Fruit fly (Drosophila melanogaster) whole organism, embryonic: ENCODE measurements around the gene fit.

ENCODE experiments used
- Aef1 ChIP-seq: fragments of 200-800 bp; sonication (Bioruptor generic); IDR thresholded peaks from 3 replicates; pipeline ENCODE4 v1.3.6; 2022; ENCODE audit warnings: missing biosample characterization, missing genetic modification characterization
- CG1024 ChIP-seq: fragments of 200-800 bp; sonication (Bioruptor generic); IDR thresholded peaks from 2 replicates; pipeline ENCODE4 v1.3.6; 2022; ENCODE audit warnings: missing biosample characterization, missing genetic modification characterization
- CG10267 ChIP-seq: fragments of 200-800 bp; sonication (Bioruptor generic); optimal IDR thresholded peaks from 2 replicates; lab custom pipeline; 2018; ENCODE audit warnings: missing biosample characterization, mild to moderate bottlenecking, missing genetic modification characterization, moderate library complexity
- CG10274 ChIP-seq: fragments of 200-800 bp; sonication (Bioruptor generic); optimal IDR thresholded peaks from 3 replicates; lab custom pipeline; 2017; ENCODE audit warnings: missing biosample characterization, mild to moderate bottlenecking, missing genetic modification characterization
- CG11093 ChIP-seq: fragments of 200-800 bp; sonication (Bioruptor generic); IDR thresholded peaks from 3 replicates; pipeline ENCODE4 v1.3.6; 2022; ENCODE audit warnings: missing biosample characterization, missing genetic modification characterization
- CG11723 ChIP-seq: fragments of 200-800 bp; sonication (Bioruptor generic); optimal IDR thresholded peaks from 2 replicates; lab custom pipeline; 2017; ENCODE audit warnings: missing biosample characterization, mild to moderate bottlenecking, missing genetic modification characterization
- CG12744 ChIP-seq: fragments of 200-800 bp; sonication (Bioruptor generic); optimal IDR thresholded peaks from 2 replicates; lab custom pipeline; 2016; ENCODE audit warnings: missing biosample characterization, missing genetic modification characterization
- CG12942 ChIP-seq: fragments of 200-800 bp; sonication (Bioruptor generic); optimal IDR thresholded peaks from 3 replicates; lab custom pipeline; 2016; ENCODE audit warnings: missing biosample characterization, missing genetic modification characterization
- CG14014 ChIP-seq: fragments of 200-800 bp; sonication (Bioruptor generic); IDR thresholded peaks from 2 replicates; pipeline ENCODE4 v1.3.6; 2022; ENCODE audit warnings: missing biosample characterization, missing genetic modification characterization
- CG14050 ChIP-seq: fragments of 200-800 bp; sonication (Bioruptor generic); IDR thresholded peaks from 3 replicates; pipeline ENCODE4 v1.3.6; 2022; ENCODE audit warnings: missing biosample characterization, missing genetic modification characterization
- CG14710 ChIP-seq: fragments of 200-800 bp; sonication (Bioruptor generic); optimal IDR thresholded peaks from 3 replicates; lab custom pipeline; 2019; ENCODE audit warnings: missing biosample characterization, mild to moderate bottlenecking, missing genetic modification characterization, moderate library complexity
- CG18619 ChIP-seq: fragments of 200-800 bp; sonication (Bioruptor generic); optimal IDR thresholded peaks from 3 replicates; lab custom pipeline; 2017; ENCODE audit warnings: missing biosample characterization, mild to moderate bottlenecking, missing genetic modification characterization
- CG2116 ChIP-seq: fragments of 200-800 bp; sonication (Bioruptor generic); optimal IDR thresholded peaks from 3 replicates; lab custom pipeline; 2018; ENCODE audit warnings: missing biosample characterization, mild to moderate bottlenecking, missing genetic modification characterization
- CG2199 ChIP-seq: fragments of 200-800 bp; sonication (Bioruptor generic); IDR thresholded peaks from 3 replicates; pipeline ENCODE4 v1.3.6; 2022; ENCODE audit warnings: missing biosample characterization, missing genetic modification characterization
- CG2678 ChIP-seq: fragments of 200-800 bp; sonication (Bioruptor generic); optimal IDR thresholded peaks from 3 replicates; lab custom pipeline; 2019; ENCODE audit warnings: missing biosample characterization, mild to moderate bottlenecking, missing genetic modification characterization, moderate library complexity
- CG30020 ChIP-seq: fragments of 200-800 bp; optimal IDR thresholded peaks from 2 replicates; lab custom pipeline; 2019; ENCODE audit warnings: missing biosample characterization, mild to moderate bottlenecking, missing genetic modification characterization, moderate library complexity
- CG31224 ChIP-seq: fragments of 200-800 bp; sonication (Bioruptor generic); IDR thresholded peaks from 2 replicates; pipeline ENCODE4 v1.3.6; 2022; ENCODE audit warnings: missing biosample characterization, missing genetic modification characterization
- CG3281 ChIP-seq: fragments of 200-800 bp; sonication (Bioruptor generic); optimal IDR thresholded peaks from 3 replicates; lab custom pipeline; 2017; ENCODE audit warnings: missing biosample characterization, mild to moderate bottlenecking, missing genetic modification characterization
- CG33213 ChIP-seq: fragments of 200-800 bp; sonication (Bioruptor generic); optimal IDR thresholded peaks from 3 replicates; lab custom pipeline; 2016; ENCODE audit warnings: missing biosample characterization, missing genetic modification characterization
- CG33557 ChIP-seq: fragments of 200-800 bp; sonication (Bioruptor generic); optimal IDR thresholded peaks from 2 replicates; lab custom pipeline; 2019; ENCODE audit warnings: missing biosample characterization, mild to moderate bottlenecking, missing genetic modification characterization, moderate library complexity
- CG6272 ChIP-seq: fragments of 200-800 bp; sonication (Bioruptor generic); IDR thresholded peaks from 2 replicates; pipeline ENCODE4 v1.3.6; 2022; ENCODE audit warnings: missing biosample characterization, missing genetic modification characterization
- CG6683 ChIP-seq: fragments of 200-800 bp; sonication (Bioruptor generic); optimal IDR thresholded peaks from 2 replicates; lab custom pipeline; 2017; ENCODE audit warnings: missing biosample characterization, mild to moderate bottlenecking, missing genetic modification characterization, missing genetic modification reagents
- CG8281 ChIP-seq: fragments of 200-800 bp; sonication (Bioruptor generic); optimal IDR thresholded peaks from 2 replicates; lab custom pipeline; 2018; ENCODE audit warnings: missing biosample characterization, mild to moderate bottlenecking, missing genetic modification characterization, moderate library complexity
- CG9215 ChIP-seq: fragments of 200-800 bp; sonication (Bioruptor generic); IDR thresholded peaks from 2 replicates; pipeline ENCODE4 v1.3.6; 2022; ENCODE audit warnings: missing biosample characterization, missing genetic modification characterization
- CG9727 ChIP-seq: fragments of 200-800 bp; sonication (Bioruptor generic); optimal IDR thresholded peaks from 3 replicates; lab custom pipeline; 2017; ENCODE audit warnings: missing biosample characterization, mild to moderate bottlenecking, missing genetic modification characterization
- CG9817 ChIP-seq: fragments of 200-800 bp; sonication (Bioruptor generic); optimal IDR thresholded peaks from 2 replicates; lab custom pipeline; 2018; ENCODE audit warnings: missing biosample characterization, mild to moderate bottlenecking, missing genetic modification characterization, moderate library complexity
- D ChIP-seq, 2 experiments: fragments of 200-800 bp in 1 of 2; fragments of >200 bp in 1 of 2; sonication (Bioruptor generic) in 1 of 2; optimal IDR thresholded peaks; 2 replicates in 1 of 2; 3 replicates in 1 of 2; lab custom pipeline; 2017; ENCODE audit warnings: mild to moderate bottlenecking in 1 of 2, missing biosample characterization in 1 of 2, missing genetic modification characterization in 1 of 2, missing genetic modification reagents in 1 of 2
- Deaf1 ChIP-seq: fragments of 200-800 bp; optimal IDR thresholded peaks from 3 replicates; lab custom pipeline; 2019; ENCODE audit warnings: missing biosample characterization, mild to moderate bottlenecking, missing genetic modification characterization, moderate library complexity
- Dfd ChIP-seq, 2 experiments: fragments of >200 bp; optimal IDR thresholded peaks; 2 replicates each; lab custom pipeline; 2017; ENCODE audit warnings: missing biosample characterization in 2 of 2, missing genetic modification characterization in 2 of 2
- Ets97D ChIP-seq: fragments of 200-800 bp; sonication (Bioruptor generic); optimal IDR thresholded peaks from 3 replicates; lab custom pipeline; 2016; ENCODE audit warnings: missing biosample characterization, missing genetic modification characterization
- NFAT ChIP-seq: fragments of 200-800 bp; sonication (Bioruptor generic); IDR thresholded peaks from 2 replicates; pipeline ENCODE4 v1.3.6; 2022; ENCODE audit warnings: missing biosample characterization, missing genetic modification characterization
- Neu2 ChIP-seq: fragments of 200-800 bp; sonication (Bioruptor generic); optimal IDR thresholded peaks from 3 replicates; lab custom pipeline; 2016; ENCODE audit warnings: missing biosample characterization, missing genetic modification characterization, borderline replicate concordance
- Pdp1 ChIP-seq, 2 experiments: fragments of 200-800 bp; sonication (Bioruptor generic); optimal IDR thresholded peaks; 3 replicates each; lab custom pipeline; 2016; ENCODE audit warnings: missing biosample characterization in 2 of 2, missing genetic modification characterization in 2 of 2, mild to moderate bottlenecking in 1 of 2, moderate library complexity in 1 of 2
- Sox100B ChIP-seq: fragments of 200-800 bp; sonication (Bioruptor generic); optimal IDR thresholded peaks from 3 replicates; lab custom pipeline; 2018; ENCODE audit warnings: missing biosample characterization, mild to moderate bottlenecking, missing genetic modification characterization
- TFAM ChIP-seq: fragments of 200-800 bp; sonication (Bioruptor generic); optimal IDR thresholded peaks from 2 replicates; lab custom pipeline; 2017; ENCODE audit warnings: missing biosample characterization, missing genetic modification characterization, inconsistent platforms
- cas ChIP-seq: fragments of 200-800 bp; sonication (Bioruptor generic); IDR thresholded peaks from 2 replicates; pipeline ENCODE4 v1.3.6; 2022; ENCODE audit warnings: missing biosample characterization, missing genetic modification characterization
- dysf ChIP-seq: fragments of 200-800 bp; sonication (Bioruptor generic); IDR thresholded peaks from 3 replicates; pipeline ENCODE4 v1.3.6; 2022; ENCODE audit warnings: missing biosample characterization, missing genetic modification characterization
- esg ChIP-seq: fragments of 200-800 bp; sonication (Bioruptor generic); conservative IDR thresholded peaks from 2 replicates; pipeline ENCODE4 v1.3.6; 2022; ENCODE audit warnings: missing biosample characterization, missing genetic modification characterization
- ftz-f1 ChIP-seq: fragments of 200-800 bp; sonication (Bioruptor generic); optimal IDR thresholded peaks from 2 replicates; lab custom pipeline; 2016; ENCODE audit warnings: missing biosample characterization, missing genetic modification characterization
- gsb ChIP-seq: fragments of 200-800 bp; sonication (Bioruptor generic); IDR thresholded peaks from 2 replicates; pipeline ENCODE4 v1.3.6; 2022; ENCODE audit warnings: missing biosample characterization, missing genetic modification characterization
- luna ChIP-seq: fragments of 200-800 bp; sonication (Bioruptor generic); optimal IDR thresholded peaks from 2 replicates; lab custom pipeline; 2016; ENCODE audit warnings: missing biosample characterization, missing genetic modification characterization
- maf-S ChIP-seq: fragments of 200-800 bp; sonication (Bioruptor generic); optimal IDR thresholded peaks from 2 replicates; lab custom pipeline; 2016; ENCODE audit warnings: missing biosample characterization, missing genetic modification characterization
- pho ChIP-seq: fragments of 200-800 bp; sonication (Bioruptor generic); optimal IDR thresholded peaks from 2 replicates; lab custom pipeline; 2016; ENCODE audit warnings: missing biosample characterization, missing genetic modification characterization
- rib ChIP-seq: fragments of 200-800 bp; sonication (Bioruptor generic); IDR thresholded peaks from 2 replicates; pipeline ENCODE4 v1.3.6; 2022; ENCODE audit warnings: missing biosample characterization, missing genetic modification characterization
- sens ChIP-seq: fragments of 200-800 bp; sonication (Bioruptor generic); peaks from one replicate; lab custom pipeline; 2016; ENCODE audit warnings: missing biosample characterization, missing genetic modification characterization
- sisA ChIP-seq: fragments of 200-800 bp; sonication (Bioruptor generic); IDR thresholded peaks from 2 replicates; pipeline ENCODE4 v1.3.6; 2022; ENCODE audit warnings: missing biosample characterization, missing genetic modification characterization
- slou ChIP-seq: fragments of 200-800 bp; sonication (Bioruptor generic); optimal IDR thresholded peaks from 3 replicates; lab custom pipeline; 2016; ENCODE audit warnings: missing biosample characterization, missing genetic modification characterization
- sna ChIP-seq: fragments of 200-800 bp; sonication (Bioruptor generic); IDR thresholded peaks from 2 replicates; pipeline ENCODE4 v1.3.6; 2022; ENCODE audit warnings: missing biosample characterization, missing genetic modification characterization; ENCODE audit not compliant: partially characterized antibody
- unpg ChIP-seq: fragments of 200-800 bp; sonication (Bioruptor generic); optimal IDR thresholded peaks from 3 replicates; lab custom pipeline; 2018; ENCODE audit warnings: missing biosample characterization, mild to moderate bottlenecking, missing genetic modification characterization, moderate library complexity
- zen ChIP-seq: fragments of 200-800 bp; sonication (Bioruptor generic); optimal IDR thresholded peaks from 3 replicates; lab custom pipeline; 2018; ENCODE audit warnings: missing biosample characterization, mild to moderate bottlenecking, missing genetic modification characterization, moderate library complexity
- zfh1 ChIP-seq: fragments of 200-800 bp; sonication (Bioruptor generic); IDR thresholded peaks from 3 replicates; pipeline ENCODE4 v1.3.6; 2022; ENCODE audit warnings: missing biosample characterization, missing genetic modification characterization

Gene fit

dm6 chr3R:21848987-21849442, 35.2 kb downstream of the fit start (continued):
- TF ChIP-seq cas (no peak), slou (GFP tag; lab: Kevin White, UChicago) (peak; percentile 52), Aef1 (GFP tag; lab: Robert Waterston, UW) (no peak), CG10274 (GFP tag; lab: Kevin White, UChicago) (peak; percentile 50), CG14710 (tag; lab: Kevin White, UChicago) (peak; percentile 85), gsb (no peak), CG18619 (GFP tag; lab: Kevin White, UChicago) (peak; percentile 62), CG9215 (GFP tag; lab: Robert Waterston, UW) (no peak), sisA (peak; percentile 62), CG11723 (GFP tag; lab: Kevin White, UChicago) (peak; percentile 51), sens (peak; percentile 97), ftz-f1 (GFP tag; lab: Kevin White, UChicago) (no peak), CG9727 (GFP tag; lab: Kevin White, UChicago) (peak; percentile 92), D (optimal IDR thresholded peaks at IDR 0.05; lab: Kevin White, UChicago) (no peak), D (GFP tag; optimal IDR thresholded peaks at IDR 0.05; lab: Kevin White, UChicago) (peak; percentile 77), zen (tag; lab: Kevin White, UChicago) (peak; percentile 82), CG3281 (GFP tag; lab: Kevin White, UChicago) (peak; percentile 55), unpg (GFP tag; lab: Kevin White, UChicago) (peak; percentile 72), pho (GFP tag; lab: Kevin White, UChicago) (peak; percentile 37), CG1024 (GFP tag; lab: Robert Waterston, UW) (no peak), CG8281 (tag; lab: Kevin White, UChicago) (peak; percentile 40), NFAT (no peak), CG30020 (peak; percentile 34), sna (GFP tag; lab: Robert Waterston, UW) (no peak), maf-S (GFP tag; lab: Kevin White, UChicago) (peak; percentile 26), CG14050 (peak; percentile 21; the same call in 2 of the 3 replicates), luna (GFP tag; lab: Kevin White, UChicago) (no peak), esg (GFP tag; lab: Robert Waterston, UW) (0 out of 2 replicates have a peak, but pooled peaks have one; percentile 9), dysf (GFP tag; lab: Robert Waterston, UW) (peak; percentile 63), zfh1 (GFP tag; lab: Robert Waterston, UW) (peak; percentile 69), Dfd (GFP tag; optimal IDR thresholded peaks at IDR 0.05; lab: Kevin White, UChicago) (no peak), CG6272 (GFP tag; lab: Robert Waterston, UW) (no peak), CG12942 (GFP tag; lab: Kevin White, UChicago) (peak; percentile 47), CG9817 (tag; lab: Kevin White, UChicago) (peak; percentile 31), Neu2 (GFP tag; lab: Kevin White, UChicago) (no peak), TFAM (GFP tag; lab: Kevin White, UChicago) (peak; percentile 49), Ets97D (GFP tag; lab: Kevin White, UChicago) (peak; percentile 37), Sox100B (GFP tag; lab: Kevin White, UChicago) (peak; percentile 87), CG2678 (tag; lab: Kevin White, UChicago) (peak; percentile 80), CG31224 (no peak), rib (GFP tag; lab: Robert Waterston, UW) (no peak), CG2116 (peak; percentile 20), Pdp1 (GFP tag; optimal IDR thresholded peaks at IDR 0.05; lab: Kevin White, UChicago) (peak; percentile 76 to 78), CG10267 (peak; percentile 77), CG14014 (GFP tag; lab: Robert Waterston, UW) (no peak; the same call in 1 of the 2 replicates), CG6683 (peak; percentile 9), CG33557 (GFP tag; lab: Kevin White, UChicago) (peak; percentile 69), CG2199 (GFP tag; lab: Robert Waterston, UW) (no peak), CG12744 (GFP tag; lab: Kevin White, UChicago) (peak; percentile 28), CG11093 (0 out of 3 replicates have a peak, but pooled peaks have one; percentile 45), CG33213 (GFP tag; lab: Kevin White, UChicago) (peak; percentile 55), Deaf1 (tag; lab: Kevin White, UChicago) (peak; percentile 29)
